Fruit fly (Drosophila melanogaster) whole organism, prepupa: ENCODE data around the gene CG7860.

ENCODE experiments used
- Blimp-1 ChIP-seq: fragments of 200-800 bp; sonication (Bioruptor generic); optimal IDR thresholded peaks from 3 replicates; lab custom pipeline; 2017; ENCODE audit warnings: missing biosample characterization, missing genetic modification characterization, mild to moderate bottlenecking, moderate library complexity, missing genetic modification reagents
- CG10631 ChIP-seq: fragments of 200-800 bp; sonication (Bioruptor generic); optimal IDR thresholded peaks from 2 replicates; lab custom pipeline; 2016; ENCODE audit warnings: missing biosample characterization, missing genetic modification characterization
- CG10669 ChIP-seq: fragments of 200-800 bp; sonication (Bioruptor generic); optimal IDR thresholded peaks from 3 replicates; lab custom pipeline; 2018; ENCODE audit warnings: missing biosample characterization, mild to moderate bottlenecking, missing genetic modification characterization, moderate library complexity
- CG11762 ChIP-seq: fragments of 200-800 bp; sonication (Bioruptor generic); optimal IDR thresholded peaks from 3 replicates; lab custom pipeline; 2016; ENCODE audit warnings: missing biosample characterization, missing genetic modification characterization; ENCODE audit not compliant: insufficient read depth
- CG11902 ChIP-seq: fragments of 200-800 bp; sonication (Bioruptor generic); optimal IDR thresholded peaks from 3 replicates; lab custom pipeline; 2016; ENCODE audit warnings: missing biosample characterization, missing genetic modification characterization
- CG3032 ChIP-seq: fragments of 200-800 bp; optimal IDR thresholded peaks from 2 replicates; lab custom pipeline; 2019; ENCODE audit warnings: missing biosample characterization, mild to moderate bottlenecking, missing genetic modification characterization, moderate library complexity
- CG32006 ChIP-seq: fragments of 200-800 bp; sonication (Bioruptor generic); optimal IDR thresholded peaks from 3 replicates; lab custom pipeline; 2017; ENCODE audit warnings: missing biosample characterization, mild to moderate bottlenecking, missing genetic modification characterization
- CG34406 ChIP-seq: fragments of 200-800 bp; sonication (Bioruptor generic); optimal IDR thresholded peaks from 3 replicates; lab custom pipeline; 2016; ENCODE audit warnings: missing biosample characterization, missing genetic modification characterization
- CG3919 ChIP-seq: fragments of 200-800 bp; sonication (Bioruptor generic); optimal IDR thresholded peaks from 3 replicates; lab custom pipeline; 2016; ENCODE audit warnings: missing biosample characterization, missing genetic modification characterization
- CG4318 ChIP-seq: fragments of 200-800 bp; sonication (Bioruptor generic); optimal IDR thresholded peaks from 3 replicates; lab custom pipeline; 2017; ENCODE audit warnings: missing biosample characterization, mild to moderate bottlenecking, missing genetic modification characterization
- CG6163 ChIP-seq: fragments of 200-800 bp; sonication (Bioruptor generic); IDR thresholded peaks from 3 replicates; pipeline ENCODE4 v1.3.6; 2022; ENCODE audit warnings: missing biosample characterization, missing genetic modification characterization
- CG6792 ChIP-seq: fragments of 200-800 bp; sonication (Bioruptor generic); optimal IDR thresholded peaks from 3 replicates; lab custom pipeline; 2016; ENCODE audit warnings: missing biosample characterization, missing genetic modification characterization
- CG6808 ChIP-seq: fragments of 200-800 bp; sonication (Bioruptor generic); optimal IDR thresholded peaks from 3 replicates; lab custom pipeline; 2017; ENCODE audit warnings: missing biosample characterization, missing genetic modification characterization, mild to moderate bottlenecking, moderate library complexity, missing genetic modification reagents
- CG6854 ChIP-seq: fragments of 200-800 bp; sonication (Bioruptor generic); optimal IDR thresholded peaks from 2 replicates; lab custom pipeline; 2017; ENCODE audit warnings: missing biosample characterization, mild to moderate bottlenecking, missing genetic modification characterization
- CG7368 ChIP-seq: fragments of 200-800 bp; sonication (Bioruptor generic); optimal IDR thresholded peaks from 3 replicates; lab custom pipeline; 2016; ENCODE audit warnings: missing biosample characterization, missing genetic modification characterization
- CG8119 ChIP-seq: fragments of 200-800 bp; sonication (Bioruptor generic); IDR thresholded peaks from 3 replicates; pipeline ENCODE4 v1.3.6; 2022; ENCODE audit warnings: missing biosample characterization, missing genetic modification characterization
- CG8319 ChIP-seq: fragments of 200-800 bp; sonication (Bioruptor generic); optimal IDR thresholded peaks from 3 replicates; lab custom pipeline; 2016; ENCODE audit warnings: missing biosample characterization, missing genetic modification characterization
- CG8632 ChIP-seq: fragments of 200-800 bp; sonication (Bioruptor generic); optimal IDR thresholded peaks from 3 replicates; lab custom pipeline; 2016; ENCODE audit warnings: missing biosample characterization, missing genetic modification characterization
- CG9139 ChIP-seq: fragments of 200-800 bp; sonication (Bioruptor generic); optimal IDR thresholded peaks from 3 replicates; lab custom pipeline; 2017; ENCODE audit warnings: missing biosample characterization, mild to moderate bottlenecking, missing genetic modification characterization
- Eip75B ChIP-seq: fragments of 200-800 bp; sonication (Bioruptor generic); optimal IDR thresholded peaks from 3 replicates; lab custom pipeline; 2016; ENCODE audit warnings: missing biosample characterization, missing genetic modification characterization
- Eip78C ChIP-seq: fragments of 200-800 bp; sonication (Bioruptor generic); peaks from one replicate; lab custom pipeline; 2016; ENCODE audit warnings: missing biosample characterization, missing genetic modification characterization
- Eip93F ChIP-seq: fragments of 200-800 bp; sonication (Bioruptor generic); optimal IDR thresholded peaks from 2 replicates; lab custom pipeline; 2016; ENCODE audit warnings: missing biosample characterization, mild to moderate bottlenecking, missing genetic modification characterization
- Ets21C ChIP-seq: fragments of 200-800 bp; sonication (Bioruptor generic); optimal IDR thresholded peaks from 3 replicates; lab custom pipeline; 2016; ENCODE audit warnings: missing biosample characterization, missing genetic modification characterization
- Ets96B ChIP-seq: fragments of 200-800 bp; optimal IDR thresholded peaks from 2 replicates; lab custom pipeline; 2019; ENCODE audit warnings: missing biosample characterization, mild to moderate bottlenecking, missing genetic modification characterization, moderate library complexity
- Hr38 ChIP-seq: sonication (Bioruptor generic); optimal IDR thresholded peaks from 2 replicates; lab custom pipeline; 2016; ENCODE audit warnings: missing biosample characterization, missing genetic modification characterization
- Hr39 ChIP-seq: fragments of 200-800 bp; sonication (Bioruptor generic); optimal IDR thresholded peaks from 2 replicates; lab custom pipeline; 2016; ENCODE audit warnings: missing biosample characterization, missing genetic modification characterization
- Hr4 ChIP-seq: fragments of 200-800 bp; sonication (Bioruptor generic); optimal IDR thresholded peaks from 3 replicates; lab custom pipeline; 2016; ENCODE audit warnings: missing biosample characterization, missing genetic modification characterization
- Met ChIP-seq: fragments of 200-800 bp; sonication (Bioruptor generic); optimal IDR thresholded peaks from 3 replicates; lab custom pipeline; 2016; ENCODE audit warnings: missing biosample characterization, missing genetic modification characterization
- Sox102F ChIP-seq: fragments of 200-800 bp; sonication (Bioruptor generic); optimal IDR thresholded peaks from 2 replicates; lab custom pipeline; 2016; ENCODE audit warnings: missing biosample characterization, mild to moderate bottlenecking, missing genetic modification characterization
- Sox15 ChIP-seq: fragments of 200-800 bp; sonication (Bioruptor generic); optimal IDR thresholded peaks from 3 replicates; lab custom pipeline; 2016; ENCODE audit warnings: missing biosample characterization, missing genetic modification characterization
- cyc ChIP-seq: fragments of 200-800 bp; sonication (Bioruptor generic); optimal IDR thresholded peaks from 3 replicates; lab custom pipeline; 2016; ENCODE audit warnings: missing biosample characterization, missing genetic modification characterization
- dac ChIP-seq: fragments of 200-800 bp; sonication (Bioruptor generic); optimal IDR thresholded peaks from 2 replicates; lab custom pipeline; 2017; ENCODE audit warnings: missing biosample characterization, mild to moderate bottlenecking, missing genetic modification characterization
- dsx ChIP-seq: fragments of 200-800 bp; optimal IDR thresholded peaks from 3 replicates; lab custom pipeline; 2019; ENCODE audit warnings: missing biosample characterization, mild to moderate bottlenecking, missing genetic modification characterization, moderate library complexity; ENCODE audit not compliant: poor library complexity, severe bottlenecking
- eg ChIP-seq: fragments of 200-800 bp; sonication (Bioruptor generic); IDR thresholded peaks from 3 replicates; pipeline ENCODE4 v1.3.6; 2022; ENCODE audit warnings: missing biosample characterization, missing genetic modification characterization
- esn ChIP-seq: fragments of 200-800 bp; sonication (Bioruptor generic); optimal IDR thresholded peaks from 2 replicates; lab custom pipeline; 2016; ENCODE audit warnings: missing biosample characterization, mild to moderate bottlenecking, missing genetic modification characterization, moderate library complexity
- fkh ChIP-seq: fragments of 200-800 bp; sonication (Bioruptor generic); optimal IDR thresholded peaks from 3 replicates; lab custom pipeline; 2017; ENCODE audit warnings: missing biosample characterization, mild to moderate bottlenecking, missing genetic modification characterization, moderate library complexity
- lz ChIP-seq: fragments of 200-800 bp; sonication (Bioruptor generic); optimal IDR thresholded peaks from 3 replicates; lab custom pipeline; 2016; ENCODE audit warnings: missing biosample characterization, missing genetic modification characterization
- salr ChIP-seq, 2 experiments: fragments of 200-800 bp; sonication (Bioruptor generic); optimal IDR thresholded peaks; 3 replicates each; lab custom pipeline; 2016 to 2018; ENCODE audit warnings: missing biosample characterization in 2 of 2, missing genetic modification characterization in 2 of 2, mild to moderate bottlenecking in 1 of 2
- spab ChIP-seq: fragments of 200-800 bp; sonication (Bioruptor generic); optimal IDR thresholded peaks from 2 replicates; lab custom pipeline; 2017; ENCODE audit warnings: missing biosample characterization, mild to moderate bottlenecking, missing genetic modification characterization, missing genetic modification reagents
- ss ChIP-seq, 2 experiments: fragments of 200-800 bp; sonication (Bioruptor generic); optimal IDR thresholded peaks; 2 replicates in 1 of 2; 3 replicates in 1 of 2; lab custom pipeline; 2017 to 2018; ENCODE audit warnings: mild to moderate bottlenecking in 2 of 2, missing biosample characterization in 2 of 2, missing genetic modification characterization in 2 of 2, moderate library complexity in 1 of 2
- svp ChIP-seq: fragments of 200-800 bp; sonication (Bioruptor generic); peaks from one replicate; lab custom pipeline; 2016; ENCODE audit warnings: missing biosample characterization, missing genetic modification characterization
- topi ChIP-seq: fragments of 200-800 bp; sonication (Bioruptor generic); optimal IDR thresholded peaks from 3 replicates; lab custom pipeline; 2016; ENCODE audit warnings: missing biosample characterization, missing genetic modification characterization
- vri ChIP-seq: fragments of 200-800 bp; sonication (Bioruptor generic); optimal IDR thresholded peaks from 3 replicates; lab custom pipeline; 2016; ENCODE audit warnings: missing biosample characterization, mild to moderate bottlenecking, missing genetic modification characterization

Gene CG7860

dm6 chrX:15601285-15601684 lies 32.5 kb downstream of the CG7860 start (continued):
- TF ChIP-seq Blimp-1 = no peak
- no peak for TF ChIP-seq Ets21C (GFP tag; lab: Kevin White, UChicago)
- TF ChIP-seq vri (GFP tag; lab: Kevin White, UChicago) = no peak
- no peak for TF ChIP-seq cyc (GFP tag; lab: Kevin White, UChicago)
- TF ChIP-seq Hr39 (GFP tag; lab: Kevin White, UChicago) = no peak
- no peak for TF ChIP-seq topi (GFP tag; lab: Kevin White, UChicago)
- peak; percentile 22 for TF ChIP-seq CG4318 (GFP tag; lab: Kevin White, UChicago)
- TF ChIP-seq lz (GFP tag; lab: Kevin White, UChicago) = no peak
- TF ChIP-seq CG8632 (GFP tag; lab: Kevin White, UChicago) = no peak
- peak; percentile 15 for TF ChIP-seq Ets96B (tag; lab: Kevin White, UChicago)
- no peak for TF ChIP-seq Hr38 (GFP tag; lab: Kevin White, UChicago)
- TF ChIP-seq dsx = no peak
- peak; percentile 42; the same call in 1 of the 3 replicates for TF ChIP-seq eg (GFP tag; lab: Robert Waterston, UW)
- TF ChIP-seq Met (GFP tag; lab: Kevin White, UChicago) = no peak
- TF ChIP-seq CG6792 (GFP tag; lab: Kevin White, UChicago) = no peak
- TF ChIP-seq Sox102F (GFP tag; lab: Kevin White, UChicago) = no peak
- 0 out of 3 replicates have a peak, but pooled peaks have one; percentile 24 for TF ChIP-seq CG8119 (GFP tag; lab: Robert Waterston, UW)
- no peak for TF ChIP-seq Sox15 (GFP tag; lab: Kevin White, UChicago)
- 0 out of 3 replicates have a peak, but pooled peaks have one; percentile 12 for TF ChIP-seq CG6163
- no peak for TF ChIP-seq CG7368
- TF ChIP-seq dac (GFP tag; lab: Kevin White, UChicago) = peak; percentile 19

DNA sequence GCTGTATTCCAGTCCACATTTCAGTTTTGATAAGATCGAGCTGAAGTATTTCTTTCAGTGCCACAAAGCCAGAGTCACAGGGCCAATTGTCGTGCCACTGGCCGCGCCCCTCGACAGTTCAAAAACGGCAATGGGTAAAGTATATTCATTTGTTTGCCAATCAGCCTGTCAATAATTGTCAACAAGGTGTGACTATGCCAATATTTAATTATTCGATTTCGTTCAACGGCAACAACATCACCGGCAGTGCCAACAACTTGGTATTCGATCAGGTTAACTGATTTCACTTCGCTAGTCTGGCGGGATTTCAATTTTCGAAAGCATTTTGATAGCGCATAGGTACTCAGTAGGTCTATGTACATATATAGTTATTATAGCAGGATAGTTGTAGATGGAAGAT lies 33.6 kb downstream of the CG7860 start:
- TF ChIP-seq fkh (peak; percentile 65), CG8632 (GFP tag; lab: Kevin White, UChicago) (peak; percentile 4), salr (GFP tag; optimal IDR thresholded peaks at IDR 0.05; lab: Kevin White, UChicago) (no peak), Sox15 (GFP tag; lab: Kevin White, UChicago) (no peak), CG3919 (GFP tag; lab: Kevin White, UChicago) (peak; percentile 14), eg (GFP tag; lab: Robert Waterston, UW) (no peak), CG10631 (GFP tag; lab: Kevin White, UChicago) (peak; percentile 11), vri (GFP tag; lab: Kevin White, UChicago) (no peak), CG10669 (GFP tag; lab: Kevin White, UChicago) (peak; percentile 8), CG6163 (peak; percentile 39; the same call in 1 of the 3 replicates)

DNA sequence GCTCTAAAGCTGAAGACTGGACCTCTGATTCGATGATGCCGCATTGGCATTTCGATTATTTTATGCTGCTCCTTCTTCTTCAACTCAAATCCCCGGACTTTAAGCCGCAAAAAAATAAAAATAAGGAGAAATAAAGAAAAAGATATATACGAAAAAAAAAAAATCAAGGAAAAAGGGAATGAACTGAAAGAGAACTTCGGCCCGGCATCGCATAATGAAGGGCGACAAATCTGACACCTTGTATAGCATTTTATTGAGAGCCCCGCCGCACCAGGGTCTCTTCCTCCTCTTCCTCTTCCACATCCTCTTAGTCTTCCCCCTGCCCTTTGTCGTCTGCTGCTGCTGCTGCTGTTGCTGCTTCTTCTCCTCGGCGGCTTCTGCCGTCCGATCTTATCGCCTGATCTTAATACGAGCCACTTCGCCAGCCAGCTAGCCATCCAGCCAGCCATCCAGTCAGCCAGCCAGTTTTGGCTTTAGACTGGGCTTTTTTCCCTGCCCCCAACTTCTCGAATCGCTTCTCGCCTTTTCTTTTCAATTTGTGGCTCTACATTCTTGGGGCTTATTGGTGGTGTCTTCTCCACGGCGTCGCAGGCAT lies 40.1 kb downstream of the CG7860 start:
- TF ChIP-seq ss (GFP tag; optimal IDR thresholded peaks at IDR 0.05; lab: Kevin White, UChicago) (peak; percentile 64), CG7368 (no peak), dsx (no peak), vri (GFP tag; lab: Kevin White, UChicago) (no peak), Hr4 (GFP tag; lab: Kevin White, UChicago) (no peak), CG8319 (no peak), esn (GFP tag; lab: Kevin White, UChicago) (no peak), Eip75B (GFP tag; lab: Kevin White, UChicago) (peak; percentile 5), cyc (GFP tag; lab: Kevin White, UChicago) (no peak), CG3032 (no peak), topi (GFP tag; lab: Kevin White, UChicago) (no peak), CG34406 (no peak), CG32006 (no peak), CG11762 (no peak), CG11902 (GFP tag; lab: Kevin White, UChicago) (no peak), CG10669 (GFP tag; lab: Kevin White, UChicago) (no peak), CG6854 (GFP tag; lab: Kevin White, UChicago) (peak; percentile 26), Hr38 (GFP tag; lab: Kevin White, UChicago) (no peak), CG4318 (GFP tag; lab: Kevin White, UChicago) (no peak), Sox102F (GFP tag; lab: Kevin White, UChicago) (no peak), CG10631 (GFP tag; lab: Kevin White, UChicago) (no peak), Eip93F (no peak), Hr39 (GFP tag; lab: Kevin White, UChicago) (no peak), Sox15 (GFP tag; lab: Kevin White, UChicago) (no peak), dac (GFP tag; lab: Kevin White, UChicago) (no peak), spab (GFP tag; lab: Kevin White, UChicago) (peak; percentile 34), CG9139 (peak; percentile 64), fkh (no peak), Ets21C (GFP tag; lab: Kevin White, UChicago) (no peak), svp (GFP tag; lab: Kevin White, UChicago) (no peak), Eip78C (GFP tag; lab: Kevin White, UChicago) (peak; percentile 57), eg (GFP tag; lab: Robert Waterston, UW) (no peak), CG8632 (GFP tag; lab: Kevin White, UChicago) (no peak), CG6808 (peak; percentile 49)
